Fruit fly (Drosophila melanogaster) whole organism, wandering third instar larva: ENCODE data around the gene ATPsynE.

Experiments used
- OdsH ChIP-seq: fragments of 200-800 bp; sonication (Bioruptor generic); optimal IDR thresholded peaks from 2 replicates; lab custom pipeline; 2016; ENCODE audit warnings: missing biosample characterization, mild to moderate bottlenecking, missing genetic modification characterization
- dl ChIP-seq, 2 experiments: fragments of 175-275, 200-275 bp in 1 of 2; fragments of 200-275 bp in 1 of 2; sonication (Bioruptor generic); optimal IDR thresholded peaks; lab custom pipeline; 2018; ENCODE audit warnings: mild to moderate bottlenecking in 2 of 2, missing biosample characterization in 2 of 2, missing genetic modification characterization in 2 of 2, moderate library complexity in 2 of 2; ENCODE audit not compliant: partially characterized antibody in 2 of 2, insufficient read depth in 1 of 2
- foxo ChIP-seq, 2 experiments: fragments of 200-800 bp; sonication (Bioruptor generic); optimal IDR thresholded peaks; 2 replicates in 1 of 2; 3 replicates in 1 of 2; lab custom pipeline; 2016 to 2017; ENCODE audit warnings: missing biosample characterization in 2 of 2, missing genetic modification characterization in 2 of 2
- pan ChIP-seq: fragments of >200 bp; optimal IDR thresholded peaks from 2 replicates; lab custom pipeline; 2017
- psq ChIP-seq: fragments of 200-800 bp; sonication (Bioruptor generic); optimal IDR thresholded peaks from 3 replicates; lab custom pipeline; 2017; ENCODE audit warnings: missing biosample characterization, mild to moderate bottlenecking, missing genetic modification characterization, moderate library complexity
- rgr ChIP-seq: fragments of 200-800 bp; sonication (Bioruptor generic); optimal IDR thresholded peaks from 3 replicates; lab custom pipeline; 2016; ENCODE audit warnings: missing biosample characterization, mild to moderate bottlenecking, missing genetic modification characterization
- tai ChIP-seq: sonication (Bioruptor generic); optimal IDR thresholded peaks from 2 replicates; lab custom pipeline; 2016; ENCODE audit warnings: missing biosample characterization, missing genetic modification characterization

- TF ChIP-seq OdsH (GFP tag; lab: Kevin White, UChicago) = no peak
- no peak for TF ChIP-seq tai (GFP tag; lab: Kevin White, UChicago)
- TF ChIP-seq foxo (GFP tag; optimal IDR thresholded peaks at IDR 0.05; lab: Kevin White, UChicago) = no peak
- no peak for TF ChIP-seq pan (lab: Kevin White, UChicago)
- TF ChIP-seq dl (GFP tag; optimal IDR thresholded peaks at IDR 0.05; lab: Kevin White, UChicago; ENCODE audit: insufficient read depth in 1 of 2, partially characterized antibody in 2 of 2) = no peak
- no peak for TF ChIP-seq rgr (GFP tag; lab: Kevin White, UChicago)
- TF ChIP-seq psq (GFP tag; lab: Kevin White, UChicago) = no peak
Observed at dm6 chr3R:14335504-14335903, 8.8 kb downstream of the ATPsynE start.
